Fruit fly (Drosophila melanogaster): ENCODE results near the gene Proc-R.

Proc-R gene

dm6 chrX:4707237-4708066 is at the start of gene Proc-R:
Gene Proc-R, plus strand, starts transcription at chrX:4707916.
- TF ChIP-seq CG8478 (optimal IDR thresholded peaks at IDR 0.05) = no peak
- no peak for TF ChIP-seq CTCF (optimal IDR thresholded peaks at IDR 0.05)

dm6 chrX:4660642-4661252 is 47.0 kb upstream of the Proc-R start:
- no peak for TF ChIP-seq CTCF (optimal IDR thresholded peaks at IDR 0.05)
- TF ChIP-seq CG8478 (optimal IDR thresholded peaks at IDR 0.05) = no peak

DNA sequence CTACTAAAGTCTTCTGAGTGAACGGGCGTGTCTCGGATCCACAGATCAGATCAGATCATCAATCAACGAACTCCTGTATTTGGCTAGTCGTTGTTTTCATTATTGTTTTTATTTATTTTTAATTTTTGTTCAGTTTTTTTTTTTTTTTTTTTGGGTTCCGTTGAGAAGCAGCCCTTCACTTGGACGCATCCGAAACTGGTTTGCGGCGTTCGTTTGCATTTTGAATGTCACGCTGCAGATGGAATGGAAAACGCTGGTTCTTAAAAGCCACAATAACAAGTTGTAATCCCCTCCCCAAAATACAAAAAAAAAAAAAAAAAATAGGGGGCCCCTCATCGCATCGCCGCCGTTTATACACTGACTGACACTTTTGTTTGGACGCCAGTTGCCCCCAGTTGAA is 43.6 kb upstream of the Proc-R start:
- TF ChIP-seq CG8478 (optimal IDR thresholded peaks at IDR 0.05) (no peak), CTCF (optimal IDR thresholded peaks at IDR 0.05) (no peak)

- TF ChIP-seq CG8478 (optimal IDR thresholded peaks at IDR 0.05) (no peak), CTCF (optimal IDR thresholded peaks at IDR 0.05) (peak; percentile 36 to 59)
These were observed 40.9 kb upstream of the Proc-R start, which contains the start of gene CG3009 for dm6 chrX:4666650-4667360. Gene CG3009, minus strand, starts transcription at chrX:4666700.

dm6 chrX:4669438-4669837 is 38.3 kb upstream of the Proc-R start:
- TF ChIP-seq CTCF (optimal IDR thresholded peaks at IDR 0.05) = no peak
- TF ChIP-seq CG8478 (optimal IDR thresholded peaks at IDR 0.05) = no peak

DNA sequence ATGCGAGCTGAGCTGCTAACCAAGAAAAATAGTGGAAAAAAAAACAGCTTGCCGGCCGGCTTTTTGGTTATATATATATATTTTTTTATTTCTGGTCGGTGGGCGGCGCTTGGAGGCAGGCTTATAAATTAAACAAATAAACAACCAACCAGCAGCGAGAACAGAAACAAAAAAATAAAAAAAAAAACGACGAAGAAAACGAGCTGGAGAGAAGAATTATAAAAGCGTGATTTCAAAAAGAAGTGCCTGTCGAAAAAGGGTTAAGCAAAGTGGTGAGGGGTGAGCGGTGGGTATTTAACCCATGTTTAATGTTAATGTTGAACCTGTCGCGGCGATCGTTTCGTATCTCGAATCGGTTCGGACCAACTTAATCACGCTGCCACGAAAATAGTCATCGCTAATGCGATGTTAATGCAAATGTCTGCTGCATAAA is 36.5 kb upstream of the Proc-R start:
- TF ChIP-seq CTCF (optimal IDR thresholded peaks at IDR 0.05) = no peak
- no peak for TF ChIP-seq CG8478 (optimal IDR thresholded peaks at IDR 0.05)

DNA sequence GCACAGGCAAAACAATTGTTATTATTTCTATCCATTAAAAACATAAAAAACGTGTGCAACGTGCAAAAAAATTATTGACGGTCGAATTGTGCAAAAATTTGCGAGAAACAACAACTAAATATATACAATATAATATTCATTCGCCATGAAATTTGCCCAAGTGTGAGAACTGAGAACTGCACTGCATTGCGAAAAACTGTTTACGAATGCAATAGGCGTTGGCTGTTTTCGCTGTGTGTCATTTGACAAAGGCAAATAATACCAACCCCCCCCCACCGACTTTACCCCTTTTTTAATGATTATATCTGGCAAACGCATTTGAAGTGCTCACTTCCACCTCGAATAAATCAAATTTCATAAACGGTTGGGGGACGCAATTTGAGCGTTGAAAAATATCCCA is 32.7 kb upstream of the Proc-R start:
- TF ChIP-seq CG8478 (optimal IDR thresholded peaks at IDR 0.05) (no peak), CTCF (optimal IDR thresholded peaks at IDR 0.05) (no peak)

dm6 chrX:4677427-4677826 is 30.3 kb upstream of the Proc-R start:
- no peak for TF ChIP-seq CG8478 (optimal IDR thresholded peaks at IDR 0.05)

dm6 chrX:4678146-4678912 is 29.4 kb upstream of the Proc-R start:
- TF ChIP-seq CTCF (optimal IDR thresholded peaks at IDR 0.05) = no peak
- no peak for TF ChIP-seq CG8478 (optimal IDR thresholded peaks at IDR 0.05)

DNA sequence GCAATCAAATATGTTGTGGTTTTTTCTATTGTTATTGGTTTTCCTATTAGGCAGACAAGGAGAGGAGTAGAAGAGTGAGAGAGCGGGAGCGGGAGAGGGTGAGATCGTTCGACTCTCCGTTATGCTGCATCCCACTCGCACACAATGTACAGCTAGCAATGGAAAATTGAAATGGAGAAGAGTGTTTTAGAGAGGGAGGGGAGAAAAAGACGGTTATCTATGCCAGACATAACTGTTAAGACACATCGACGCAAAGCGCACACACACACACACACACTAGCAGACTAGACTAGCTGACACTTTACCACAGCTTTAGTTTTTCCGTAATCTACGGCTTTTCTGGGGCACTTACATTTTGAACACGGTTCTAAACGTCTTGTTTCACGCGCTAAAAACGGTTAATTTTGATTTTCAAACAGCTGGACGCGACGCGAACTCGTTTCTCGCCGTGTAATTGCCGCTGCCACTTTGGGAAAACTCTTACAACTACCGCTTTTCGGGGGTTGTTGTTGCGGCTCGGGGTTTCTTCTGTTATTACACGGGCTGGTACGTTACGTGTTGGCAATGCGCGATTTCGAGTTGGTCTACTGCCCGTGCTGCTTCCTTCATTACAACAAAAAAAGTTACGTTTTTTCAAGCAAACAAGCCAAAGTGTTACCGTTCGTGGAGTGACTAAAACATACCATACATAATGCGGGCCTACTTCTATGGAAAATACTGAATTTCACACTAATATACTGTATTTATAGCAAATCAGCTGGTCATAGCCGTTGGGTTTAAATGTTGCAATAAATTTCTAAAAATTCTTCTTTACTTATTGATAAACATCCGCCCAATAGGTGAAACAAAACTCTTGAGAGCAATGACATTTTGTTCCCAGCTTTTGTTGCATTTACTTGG is 28.6 kb upstream of the Proc-R start, which contains the start of gene fzr:
Gene fzr, minus strand, starts transcription at position 625 of the 900 bp plus-strand sequence.
- no peak for TF ChIP-seq CTCF (optimal IDR thresholded peaks at IDR 0.05)
- no peak for TF ChIP-seq CG8478 (optimal IDR thresholded peaks at IDR 0.05)

- TF ChIP-seq CG8478 (optimal IDR thresholded peaks at IDR 0.05) (no peak), CTCF (optimal IDR thresholded peaks at IDR 0.05) (no peak)
These were observed 27.8 kb upstream of the Proc-R start for dm6 chrX:4679813-4680381.

dm6 chrX:4684444-4684924 is 23.2 kb upstream of the Proc-R start:
- TF ChIP-seq CG8478 (optimal IDR thresholded peaks at IDR 0.05) = no peak
- no peak for TF ChIP-seq CTCF (optimal IDR thresholded peaks at IDR 0.05)

- no peak for TF ChIP-seq CTCF (optimal IDR thresholded peaks at IDR 0.05)
- no peak for TF ChIP-seq CG8478 (optimal IDR thresholded peaks at IDR 0.05)
These were observed 21.6 kb upstream of the Proc-R start for dm6 chrX:4686150-4686549.
